Worm (Caenorhabditis elegans): Measurements from ENCODE around the gene F26G1.5.

F26G1.5 gene

DNA sequence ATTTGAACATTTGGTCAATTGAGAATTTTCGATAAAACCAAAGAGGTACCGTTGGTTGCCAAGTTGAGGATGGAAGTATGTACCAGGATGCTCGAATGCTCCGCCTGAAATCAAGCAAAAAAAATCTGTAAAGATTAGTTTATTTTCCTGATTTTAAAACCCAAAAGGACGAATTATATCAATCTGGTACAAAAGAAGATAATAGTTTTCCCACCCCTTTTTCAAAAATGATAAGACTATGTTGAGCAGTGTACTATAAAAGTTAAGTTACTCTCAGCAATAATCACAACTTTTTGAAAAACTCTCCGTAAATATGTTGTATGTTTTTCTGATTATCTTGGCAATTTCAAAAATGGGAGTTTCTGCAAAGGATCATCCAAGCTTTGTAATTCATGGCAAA lies 12.7 kb downstream of the F26G1.5 start, which contains the start of gene F26G1.3:
F26G1.3 (plus strand) TSS at position 301 of the 400 bp plus-strand sequence.
- TF ChIP-seq ref-1 (GFP tag; conservative IDR thresholded peaks at IDR 0.05) (no peak), cog-1 (tag; optimal IDR thresholded peaks at IDR 0.05) (no peak)

DNA sequence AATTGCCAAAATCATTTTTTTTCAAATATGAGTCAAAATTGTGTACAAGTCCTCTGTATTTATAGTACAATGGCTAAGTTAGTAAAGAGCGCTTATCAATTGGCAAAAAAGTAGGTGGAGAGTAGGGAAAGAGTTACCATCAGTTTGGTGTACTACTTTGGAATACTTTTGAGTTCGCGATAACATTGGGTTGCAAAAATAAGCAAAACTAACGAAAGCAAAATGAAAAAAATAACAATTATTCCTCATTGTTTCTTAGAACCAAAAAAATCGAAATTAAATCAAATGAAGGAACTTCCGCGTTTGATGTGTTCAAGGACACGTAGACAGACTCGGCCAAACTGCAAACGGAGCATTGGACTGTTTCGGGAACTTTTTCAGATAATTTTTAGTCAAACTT lies 14.4 kb downstream of the F26G1.5 start, which contains the start of gene C27D9.2:
C27D9.2 (minus strand) TSS at position 101 of the 400 bp plus-strand sequence.
- TF ChIP-seq flt-1 (GFP tag; IDR thresholded peaks at IDR 0.05): no peak
- TF ChIP-seq klf-2 (GFP tag; conservative IDR thresholded peaks at IDR 0.05): no peak
- TF ChIP-seq med-1 (GFP tag; optimal IDR thresholded peaks at IDR 0.05; ENCODE audit: insufficient read depth): no peak
- no peak for TF ChIP-seq tab-1 (GFP tag; IDR thresholded peaks at IDR 0.05)
- TF ChIP-seq ref-1 (GFP tag; conservative IDR thresholded peaks at IDR 0.05): no peak
- TF ChIP-seq T22C8.4 (GFP tag; IDR thresholded peaks at IDR 0.05): no peak
- TF ChIP-seq ztf-29 (GFP tag; IDR thresholded peaks at IDR 0.05): no peak
- TF ChIP-seq ztf-23 (GFP tag; IDR thresholded peaks at IDR 0.05): no peak
- TF ChIP-seq cog-1 (tag; optimal IDR thresholded peaks at IDR 0.05): no peak

DNA sequence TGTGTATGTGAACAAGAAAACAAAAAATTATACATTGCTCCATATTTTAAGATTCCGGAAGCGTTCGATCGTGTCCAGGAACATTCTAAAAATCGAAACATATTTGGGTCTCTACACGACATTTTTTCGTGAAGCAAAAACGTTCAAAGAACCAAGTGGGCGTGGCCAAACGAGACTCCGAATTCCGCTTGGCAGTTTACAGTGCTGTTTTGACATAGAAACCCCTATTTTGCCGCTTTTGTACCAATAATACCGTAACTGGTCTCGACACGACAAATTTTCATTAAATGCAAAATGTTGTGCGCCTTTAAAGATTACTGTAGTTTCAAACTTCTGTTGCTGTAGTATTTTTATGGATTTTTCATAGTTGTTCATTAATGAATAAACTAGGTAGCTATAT lies 15.5 kb downstream of the F26G1.5 start:
- TF ChIP-seq flt-1 (GFP tag; IDR thresholded peaks at IDR 0.05) (no peak), ztf-29 (GFP tag; IDR thresholded peaks at IDR 0.05) (no peak), T22C8.4 (GFP tag; IDR thresholded peaks at IDR 0.05) (no peak), cog-1 (tag; optimal IDR thresholded peaks at IDR 0.05) (no peak), med-1 (GFP tag; optimal IDR thresholded peaks at IDR 0.05; ENCODE audit: insufficient read depth) (no peak), klf-2 (GFP tag; conservative IDR thresholded peaks at IDR 0.05) (no peak), ref-1 (GFP tag; conservative IDR thresholded peaks at IDR 0.05) (no peak), ztf-23 (GFP tag; IDR thresholded peaks at IDR 0.05) (no peak), tab-1 (GFP tag; IDR thresholded peaks at IDR 0.05) (no peak)

DNA sequence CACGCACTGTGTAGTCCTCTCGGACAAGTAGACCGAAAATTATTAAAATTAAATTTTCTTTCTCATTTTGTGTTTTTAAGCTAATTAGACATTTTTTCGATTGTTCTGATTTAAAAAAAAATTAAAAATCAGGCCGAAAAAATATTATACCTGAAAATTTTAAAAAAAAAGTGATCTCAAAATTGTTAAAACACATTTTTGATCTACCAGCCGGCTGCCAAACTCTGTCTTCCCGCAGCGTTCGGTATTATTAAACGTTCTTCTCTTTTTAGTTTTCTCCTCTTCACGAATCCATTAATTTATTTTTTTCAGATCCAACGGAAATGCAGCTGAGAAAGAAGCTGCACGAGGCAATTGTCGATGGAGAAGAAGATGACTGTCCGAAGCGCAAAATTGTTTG lies 18.0 kb downstream of the F26G1.5 start, which contains the start of gene C27D9.1:
C27D9.1 (plus strand) TSS at position 281 of the 400 bp plus-strand sequence.
- no peak for TF ChIP-seq T22C8.4 (GFP tag; IDR thresholded peaks at IDR 0.05)
- TF ChIP-seq ztf-29 (GFP tag; IDR thresholded peaks at IDR 0.05): no peak
- TF ChIP-seq klf-2 (GFP tag; conservative IDR thresholded peaks at IDR 0.05): no peak
- no peak for TF ChIP-seq flt-1 (GFP tag; IDR thresholded peaks at IDR 0.05)
- TF ChIP-seq ztf-23 (GFP tag; IDR thresholded peaks at IDR 0.05): no peak
- no peak for TF ChIP-seq ref-1 (GFP tag; conservative IDR thresholded peaks at IDR 0.05)
- no peak for TF ChIP-seq tab-1 (GFP tag; IDR thresholded peaks at IDR 0.05)

DNA sequence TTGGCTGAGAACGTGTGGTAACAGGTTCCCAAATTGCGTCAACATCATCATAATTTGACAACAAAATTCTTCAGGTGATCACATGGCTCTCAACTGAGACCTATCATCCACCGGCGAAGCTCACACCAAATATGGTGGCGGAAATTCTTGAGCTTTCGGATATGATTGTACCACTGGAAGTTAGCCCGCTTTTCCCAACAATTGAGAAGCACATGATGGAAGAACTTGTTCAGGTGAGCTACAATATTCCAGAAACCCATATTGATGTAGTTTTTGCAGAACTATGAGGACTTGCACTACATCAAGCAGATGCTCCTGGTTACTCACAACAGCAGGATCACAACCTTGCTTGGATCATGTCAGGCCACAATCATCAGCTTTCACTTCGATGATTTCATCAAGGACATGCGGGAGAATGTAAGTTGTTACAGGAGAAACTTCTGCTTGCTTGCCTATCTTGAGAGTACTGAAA lies 18.9 kb downstream of the F26G1.5 start, which contains the start of gene F41C3.1:
F41C3.1 (plus strand) TSS at position 51 of the 472 bp plus-strand sequence.
- TF ChIP-seq tab-1 (GFP tag; IDR thresholded peaks at IDR 0.05) (no peak), ztf-29 (GFP tag; IDR thresholded peaks at IDR 0.05) (no peak), flt-1 (GFP tag; IDR thresholded peaks at IDR 0.05) (no peak), cog-1 (tag; optimal IDR thresholded peaks at IDR 0.05) (no peak), ztf-23 (GFP tag; IDR thresholded peaks at IDR 0.05) (no peak)

DNA sequence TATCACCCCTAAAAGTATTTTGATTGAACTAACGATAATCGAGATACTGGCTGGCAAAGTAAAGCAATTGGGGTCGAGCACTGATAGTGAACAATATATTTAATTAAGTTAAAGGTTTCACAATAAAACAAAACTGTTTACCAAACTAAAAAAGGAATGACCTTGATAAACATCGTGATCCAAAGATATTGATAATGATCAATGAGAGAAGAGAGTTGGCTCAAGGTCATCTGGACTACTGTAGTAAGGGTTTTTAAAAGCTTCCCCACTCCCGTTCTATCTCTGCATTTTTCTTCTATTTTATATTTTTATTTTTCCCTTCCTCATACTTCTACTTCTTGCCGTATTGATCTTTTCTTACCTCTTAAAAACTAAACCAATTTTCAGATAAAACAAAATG lies 21.6 kb downstream of the F26G1.5 start, which contains the start of gene F41C3.2:
F41C3.2 (plus strand) TSS at position 388 of the 400 bp plus-strand sequence.
- TF ChIP-seq ztf-29 (GFP tag; IDR thresholded peaks at IDR 0.05): no peak
- TF ChIP-seq cog-1 (tag; optimal IDR thresholded peaks at IDR 0.05): no peak
- TF ChIP-seq ztf-23 (GFP tag; IDR thresholded peaks at IDR 0.05): no peak
- no peak for TF ChIP-seq T22C8.4 (GFP tag; IDR thresholded peaks at IDR 0.05)
- TF ChIP-seq tab-1 (GFP tag; IDR thresholded peaks at IDR 0.05): no peak
- no peak for TF ChIP-seq ref-1 (GFP tag; conservative IDR thresholded peaks at IDR 0.05)
- no peak for TF ChIP-seq klf-2 (GFP tag; conservative IDR thresholded peaks at IDR 0.05)
- no peak for TF ChIP-seq med-1 (GFP tag; optimal IDR thresholded peaks at IDR 0.05; ENCODE audit: insufficient read depth)
- TF ChIP-seq flt-1 (GFP tag; IDR thresholded peaks at IDR 0.05): no peak

DNA sequence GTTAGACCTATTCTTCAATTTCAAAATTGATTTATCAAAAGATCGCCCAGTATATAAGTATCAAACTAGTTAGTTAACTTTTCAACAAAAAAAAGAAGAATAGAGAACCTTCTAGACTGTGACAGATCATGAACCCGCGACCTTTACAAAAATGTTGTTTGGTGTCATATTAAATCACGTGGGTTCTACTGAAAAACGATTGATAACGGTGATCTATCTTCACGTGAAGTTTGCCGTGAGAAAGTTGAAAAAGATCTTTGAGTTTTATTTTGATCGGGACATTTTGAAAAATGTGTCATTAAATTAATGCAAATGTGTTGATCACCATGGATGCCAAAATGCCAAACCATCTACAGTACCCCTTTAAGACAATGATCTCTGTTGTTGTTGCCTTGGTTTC lies 22.8 kb downstream of the F26G1.5 start:
- TF ChIP-seq ztf-29 (GFP tag; IDR thresholded peaks at IDR 0.05) (no peak), T22C8.4 (GFP tag; IDR thresholded peaks at IDR 0.05) (no peak), ref-1 (GFP tag; conservative IDR thresholded peaks at IDR 0.05) (no peak), klf-2 (GFP tag; conservative IDR thresholded peaks at IDR 0.05) (no peak), med-1 (GFP tag; optimal IDR thresholded peaks at IDR 0.05; ENCODE audit: insufficient read depth) (no peak), ztf-23 (GFP tag; IDR thresholded peaks at IDR 0.05) (no peak), cog-1 (tag; optimal IDR thresholded peaks at IDR 0.05) (no peak), tab-1 (GFP tag; IDR thresholded peaks at IDR 0.05) (no peak), flt-1 (GFP tag; IDR thresholded peaks at IDR 0.05) (no peak)

DNA sequence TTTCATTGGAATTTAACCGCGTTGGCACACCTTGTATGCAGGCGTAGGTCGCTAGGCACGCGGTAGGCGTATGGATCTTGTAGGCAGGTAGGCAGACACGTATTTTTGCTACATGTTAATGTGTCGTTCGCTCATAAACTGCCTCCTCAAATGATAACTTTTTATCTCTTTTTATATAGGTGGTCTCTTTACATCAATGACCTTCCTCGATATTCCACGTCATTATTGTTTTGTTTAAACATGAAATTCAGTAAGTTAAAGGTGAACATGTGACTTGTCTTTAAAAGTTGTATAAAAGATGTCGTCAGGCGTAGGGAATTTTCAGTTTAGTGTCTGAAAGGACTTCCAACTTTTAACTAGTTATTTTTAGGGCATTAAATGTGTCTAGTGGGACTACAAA lies 23.5 kb downstream of the F26G1.5 start:
- TF ChIP-seq ztf-29 (GFP tag; IDR thresholded peaks at IDR 0.05) (no peak), T22C8.4 (GFP tag; IDR thresholded peaks at IDR 0.05) (no peak), med-1 (GFP tag; optimal IDR thresholded peaks at IDR 0.05; ENCODE audit: insufficient read depth) (no peak), ref-1 (GFP tag; conservative IDR thresholded peaks at IDR 0.05) (no peak), cog-1 (tag; optimal IDR thresholded peaks at IDR 0.05) (no peak), ztf-23 (GFP tag; IDR thresholded peaks at IDR 0.05) (no peak), tab-1 (GFP tag; IDR thresholded peaks at IDR 0.05) (no peak), flt-1 (GFP tag; IDR thresholded peaks at IDR 0.05) (no peak), klf-2 (GFP tag; conservative IDR thresholded peaks at IDR 0.05) (no peak)

DNA sequence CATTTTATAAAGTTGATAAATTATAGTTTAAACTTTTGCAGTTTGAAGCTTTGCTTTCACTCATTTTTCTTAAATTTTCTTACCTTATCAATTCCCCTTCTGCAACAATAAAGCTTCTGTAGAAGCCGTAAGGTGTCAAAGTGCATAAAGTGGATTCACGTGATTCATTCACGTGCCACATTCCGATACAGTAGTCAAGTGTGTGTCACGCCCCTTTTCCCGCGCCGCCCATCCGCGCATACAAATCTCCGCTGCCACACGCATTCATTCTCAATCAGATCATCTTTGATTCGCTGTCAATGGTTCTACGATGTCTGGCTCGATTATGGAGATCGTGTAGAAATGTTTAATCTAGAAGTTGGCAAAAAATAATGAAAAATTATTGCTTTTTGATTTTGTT lies 24.1 kb downstream of the F26G1.5 start:
- TF ChIP-seq med-1 (GFP tag; optimal IDR thresholded peaks at IDR 0.05; ENCODE audit: insufficient read depth) (no peak), T22C8.4 (GFP tag; IDR thresholded peaks at IDR 0.05) (no peak), flt-1 (GFP tag; IDR thresholded peaks at IDR 0.05) (no peak), ztf-29 (GFP tag; IDR thresholded peaks at IDR 0.05) (no peak), ref-1 (GFP tag; conservative IDR thresholded peaks at IDR 0.05) (no peak)

DNA sequence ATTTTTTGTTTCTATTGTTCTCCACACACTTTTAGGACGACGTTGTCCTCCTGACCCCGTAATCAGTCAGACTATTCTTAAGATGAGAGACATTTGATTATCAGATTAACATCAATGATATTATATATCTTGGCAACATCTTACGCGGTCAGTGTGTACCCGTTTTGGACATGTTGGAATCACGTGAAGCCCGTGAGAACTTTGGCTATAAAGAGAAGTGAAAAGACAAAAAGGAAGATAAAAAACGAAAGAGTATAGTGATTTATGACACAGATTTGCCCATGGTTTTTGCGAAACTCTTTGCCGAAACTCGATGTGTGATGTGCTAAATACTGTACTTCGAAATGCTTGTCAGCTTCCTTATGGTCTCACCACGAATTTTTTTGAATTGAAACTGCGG lies 25.9 kb downstream of the F26G1.5 start:
- TF ChIP-seq cog-1 (tag; optimal IDR thresholded peaks at IDR 0.05): no peak
- TF ChIP-seq med-1 (GFP tag; optimal IDR thresholded peaks at IDR 0.05; ENCODE audit: insufficient read depth): no peak
- TF ChIP-seq ref-1 (GFP tag; conservative IDR thresholded peaks at IDR 0.05): no peak
- no peak for TF ChIP-seq T22C8.4 (GFP tag; IDR thresholded peaks at IDR 0.05)
- TF ChIP-seq tab-1 (GFP tag; IDR thresholded peaks at IDR 0.05): no peak
- no peak for TF ChIP-seq ztf-29 (GFP tag; IDR thresholded peaks at IDR 0.05)
- no peak for TF ChIP-seq flt-1 (GFP tag; IDR thresholded peaks at IDR 0.05)
- no peak for TF ChIP-seq ztf-23 (GFP tag; IDR thresholded peaks at IDR 0.05)
- TF ChIP-seq klf-2 (GFP tag; conservative IDR thresholded peaks at IDR 0.05): no peak
